Fruit fly (Drosophila melanogaster): Measurements from ENCODE around the gene CG32240.

Gene CG32240

dm6 chr3L:4371978-4372377, 9.5 kb downstream of the CG32240 start:
- TF ChIP-seq CG1621 (tag; optimal IDR thresholded peaks at IDR 0.05), result no peak

- TF ChIP-seq Sox102F (GFP tag; optimal IDR thresholded peaks at IDR 0.05), result no peak
- TF ChIP-seq salr (GFP tag; optimal IDR thresholded peaks at IDR 0.05), result no peak
- no peak for TF ChIP-seq CG7368 (GFP tag; optimal IDR thresholded peaks at IDR 0.05)
- TF ChIP-seq CG31627 (GFP tag; optimal IDR thresholded peaks at IDR 0.05), result no peak
- TF ChIP-seq acj6 (GFP tag; optimal IDR thresholded peaks at IDR 0.05), result no peak
- no peak for TF ChIP-seq CG3032 (tag; optimal IDR thresholded peaks at IDR 0.05)
- TF ChIP-seq CG10669 (GFP tag; optimal IDR thresholded peaks at IDR 0.05), result no peak
- TF ChIP-seq CG11762 (GFP tag; optimal IDR thresholded peaks at IDR 0.05; ENCODE audit: insufficient read depth), result no peak
- no peak for TF ChIP-seq CG16779 (tag; optimal IDR thresholded peaks at IDR 0.05)
- no peak for TF ChIP-seq CG11294 (GFP tag; IDR thresholded peaks at IDR 0.05)
- no peak for TF ChIP-seq CG15336 (GFP tag; IDR thresholded peaks at IDR 0.05)
- no peak for TF ChIP-seq CG9139 (GFP tag; optimal IDR thresholded peaks at IDR 0.05)
- TF ChIP-seq achi (GFP tag; optimal IDR thresholded peaks at IDR 0.05), result peak; percentile 23
- no peak for TF ChIP-seq CG11902 (GFP tag; optimal IDR thresholded peaks at IDR 0.05)
- no peak for TF ChIP-seq Lpt (GFP tag; optimal IDR thresholded peaks at IDR 0.05)
- no peak for TF ChIP-seq Blimp-1 (GFP tag; optimal IDR thresholded peaks at IDR 0.05)
- peak; percentile 13 for TF ChIP-seq lz (GFP tag; optimal IDR thresholded peaks at IDR 0.05)
- no peak for TF ChIP-seq svp (GFP tag)
- TF ChIP-seq vri (GFP tag; optimal IDR thresholded peaks at IDR 0.05), result no peak
- no peak for TF ChIP-seq Gug (GFP tag; IDR thresholded peaks at IDR 0.05)
- TF ChIP-seq Smox (GFP tag; optimal IDR thresholded peaks at IDR 0.05), result no peak
- no peak for TF ChIP-seq CG6808 (GFP tag; optimal IDR thresholded peaks at IDR 0.05)
- no peak for TF ChIP-seq fd59A (GFP tag; optimal IDR thresholded peaks at IDR 0.05)
- TF ChIP-seq fkh (GFP tag; optimal IDR thresholded peaks at IDR 0.05), result peak; percentile 78
- peak; percentile 41 for TF ChIP-seq esn (GFP tag; optimal IDR thresholded peaks at IDR 0.05)
- TF ChIP-seq net (GFP tag; optimal IDR thresholded peaks at IDR 0.05), result no peak
Observed at dm6 chr3L:4367339-4367738, 14.1 kb downstream of the CG32240 start, which contains the start of gene CG11342. TSS of gene CG11342 (minus strand) at chr3L:4367458.

- no peak for TF ChIP-seq CG6163 (GFP tag; IDR thresholded peaks at IDR 0.05)
- peak; percentile 73 for TF ChIP-seq vri (GFP tag; optimal IDR thresholded peaks at IDR 0.05)
Observed at dm6 chr3L:4365197-4365596, 16.2 kb downstream of the CG32240 start, which contains the start of gene CG33514. TSS of gene CG33514 (plus strand) at chr3L:4365434.

- TF ChIP-seq CG11294 (GFP tag; IDR thresholded peaks at IDR 0.05), result peak; percentile 64
- TF ChIP-seq CG8319 (GFP tag; optimal IDR thresholded peaks at IDR 0.05), result peak; percentile 46
- peak; percentile 54 for TF ChIP-seq CG6854 (GFP tag; optimal IDR thresholded peaks at IDR 0.05)
- TF ChIP-seq acj6 (GFP tag; optimal IDR thresholded peaks at IDR 0.05), result peak; percentile 87
- peak; percentile 73 for TF ChIP-seq CG15336 (GFP tag; IDR thresholded peaks at IDR 0.05)
- TF ChIP-seq CG8119 (GFP tag; IDR thresholded peaks at IDR 0.05), result peak; percentile 66; the same call in 2 of the 3 replicates
- no peak for TF ChIP-seq Ets96B (tag; optimal IDR thresholded peaks at IDR 0.05)
- TF ChIP-seq CG34406 (GFP tag; optimal IDR thresholded peaks at IDR 0.05), result peak; percentile 81
- TF ChIP-seq ss (GFP tag; optimal IDR thresholded peaks at IDR 0.05), result peak; percentile 1 to 48
- TF ChIP-seq Sox15 (GFP tag; optimal IDR thresholded peaks at IDR 0.05), result peak; percentile 77
- no peak for TF ChIP-seq CG6276 (GFP tag; optimal IDR thresholded peaks at IDR 0.05)
- peak; percentile 79 for TF ChIP-seq CG8632 (GFP tag; optimal IDR thresholded peaks at IDR 0.05)
- no peak for TF ChIP-seq CG11902 (GFP tag; optimal IDR thresholded peaks at IDR 0.05)
- no peak for TF ChIP-seq CG9139 (GFP tag; optimal IDR thresholded peaks at IDR 0.05)
- peak; percentile 86 for TF ChIP-seq CG10631 (GFP tag; optimal IDR thresholded peaks at IDR 0.05)
- TF ChIP-seq Gug (GFP tag; IDR thresholded peaks at IDR 0.05), result peak; percentile 40; the same call in 1 of the 2 replicates
- peak; percentile 31 for TF ChIP-seq fd59A (GFP tag; optimal IDR thresholded peaks at IDR 0.05)
- TF ChIP-seq Smox (GFP tag; optimal IDR thresholded peaks at IDR 0.05), result peak; percentile 80
- peak; percentile 76 for TF ChIP-seq lz (GFP tag; optimal IDR thresholded peaks at IDR 0.05)
- no peak for TF ChIP-seq CG7368 (GFP tag; optimal IDR thresholded peaks at IDR 0.05)
- TF ChIP-seq CG6808 (GFP tag; optimal IDR thresholded peaks at IDR 0.05), result peak; percentile 6
- peak; percentile 71 for TF ChIP-seq Ets21C (GFP tag; optimal IDR thresholded peaks at IDR 0.05)
- TF ChIP-seq net (GFP tag; optimal IDR thresholded peaks at IDR 0.05), result peak; percentile 84
- peak; percentile 79 for TF ChIP-seq eg (GFP tag; IDR thresholded peaks at IDR 0.05)
- TF ChIP-seq Eip78C (GFP tag), result peak; percentile 92
- peak; percentile 87 for TF ChIP-seq OdsH (GFP tag; optimal IDR thresholded peaks at IDR 0.05)
- TF ChIP-seq Eip75B (GFP tag; optimal IDR thresholded peaks at IDR 0.05), result peak; percentile 60
- no peak for TF ChIP-seq CG10669 (GFP tag; optimal IDR thresholded peaks at IDR 0.05)
Observed at dm6 chr3L:4363887-4364794, 17.3 kb downstream of the CG32240 start, which contains the start of the genes Cip4 and mRpS6. TSS of gene Cip4 (minus strand) at chr3L:4364102. TSS of gene mRpS6 (plus strand) at chr3L:4364550.
